Worm (Caenorhabditis elegans): ENCODE data around the gene str-1.
A peak's percentile ranks its signal among the peaks of the same experiment; 100 is the strongest.

The str-1 gene

ce11 chrIV:7149020-7149601 lies 24.5 kb upstream of the str-1 start, which contains the start of gene C34D4.4:
Gene C34D4.4, plus strand, starts transcription at chrIV:7149361.
- TF ChIP-seq lin-39 (tag; optimal IDR thresholded peaks at IDR 0.05): peak; percentile 14
- peak; percentile 23 for TF ChIP-seq hmg-11 (tag; optimal IDR thresholded peaks at IDR 0.05)
- peak; percentile 48 for TF ChIP-seq lin-15B (tag; optimal IDR thresholded peaks at IDR 0.05)
- TF ChIP-seq nfya-1 (tag; optimal IDR thresholded peaks at IDR 0.05; ENCODE audit: insufficient read depth): peak; percentile 75
- no peak for TF ChIP-seq skn-1 (tag; optimal IDR thresholded peaks at IDR 0.05)
- TF ChIP-seq snpc-4 (tag; optimal IDR thresholded peaks at IDR 0.05): peak; percentile 28
- no peak for TF ChIP-seq nhr-67 (tag; optimal IDR thresholded peaks at IDR 0.05)
- peak; percentile 16 for TF ChIP-seq nhr-25 (tag; optimal IDR thresholded peaks at IDR 0.05)
- no peak for TF ChIP-seq ZK546.5 (tag; optimal IDR thresholded peaks at IDR 0.05)
- peak; percentile 16 for TF ChIP-seq ama-1 (optimal IDR thresholded peaks at IDR 0.05)
- TF ChIP-seq ceh-82 (tag; optimal IDR thresholded peaks at IDR 0.05): no peak

- TF ChIP-seq hmg-11 (tag; optimal IDR thresholded peaks at IDR 0.05): no peak
- TF ChIP-seq nhr-23 (tag; optimal IDR thresholded peaks at IDR 0.05): no peak
- no peak for TF ChIP-seq nhr-12 (tag; optimal IDR thresholded peaks at IDR 0.05)
- no peak for TF ChIP-seq unc-62 (GFP tag; optimal IDR thresholded peaks at IDR 0.05)
- no peak for TF ChIP-seq ztf-4 (tag; optimal IDR thresholded peaks at IDR 0.05)
- TF ChIP-seq elt-1 (tag; optimal IDR thresholded peaks at IDR 0.05): no peak
- TF ChIP-seq eor-1 (tag; optimal IDR thresholded peaks at IDR 0.05): no peak
- no peak for TF ChIP-seq mml-1 (tag; optimal IDR thresholded peaks at IDR 0.05)
- no peak for TF ChIP-seq elt-2 (tag; optimal IDR thresholded peaks at IDR 0.05)
- no peak for TF ChIP-seq mdl-1 (tag; optimal IDR thresholded peaks at IDR 0.05)
- no peak for TF ChIP-seq nhr-43 (tag; optimal IDR thresholded peaks at IDR 0.05; ENCODE audit: poor library complexity, severe bottlenecking)
- no peak for TF ChIP-seq skn-1 (tag; optimal IDR thresholded peaks at IDR 0.05)
- no peak for TF ChIP-seq nhr-76 (tag; optimal IDR thresholded peaks at IDR 0.05)
- no peak for TF ChIP-seq nhr-237 (tag; optimal IDR thresholded peaks at IDR 0.05)
- no peak for TF ChIP-seq nhr-67 (tag; optimal IDR thresholded peaks at IDR 0.05)
- TF ChIP-seq ceh-16 (tag; optimal IDR thresholded peaks at IDR 0.05): no peak
- no peak for TF ChIP-seq nhr-77 (tag; optimal IDR thresholded peaks at IDR 0.05)
- TF ChIP-seq tbx-2 (tag; optimal IDR thresholded peaks at IDR 0.05): no peak
- no peak for TF ChIP-seq nfya-1 (tag; optimal IDR thresholded peaks at IDR 0.05; ENCODE audit: insufficient read depth)
These were observed 21.2 kb upstream of the str-1 start, which contains the start of gene col-113 for ce11 chrIV:7152409-7152808. Gene col-113, minus strand, starts transcription at chrIV:7152509.

DNA sequence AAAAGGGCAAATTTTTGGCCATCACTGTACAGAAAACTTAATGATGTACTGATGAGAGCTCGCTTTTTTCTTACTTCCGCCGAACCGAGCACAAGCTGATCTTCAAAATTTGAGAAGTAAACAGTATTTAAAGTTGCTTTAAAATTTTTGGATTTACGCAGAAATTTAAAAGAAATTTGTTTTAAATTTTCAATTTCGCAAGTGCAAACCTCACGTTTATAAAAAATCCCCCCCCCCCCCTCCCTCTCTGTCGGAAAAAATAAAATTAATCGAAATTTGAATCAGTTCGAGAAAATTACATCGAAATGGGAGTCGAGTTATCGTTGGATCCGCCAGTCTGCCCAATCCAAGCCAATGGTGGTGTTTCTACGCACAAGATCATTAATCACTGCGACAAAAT lies 20.2 kb upstream of the str-1 start, which contains the start of gene C34D4.3:
TSS of gene C34D4.3 (plus strand) at position 301 of the 400 bp plus-strand sequence.
- no peak for TF ChIP-seq fkh-10 (GFP tag; optimal IDR thresholded peaks at IDR 0.05)
- no peak for TF ChIP-seq tbx-2 (tag; optimal IDR thresholded peaks at IDR 0.05)
- TF ChIP-seq ceh-82 (tag; optimal IDR thresholded peaks at IDR 0.05): no peak
- no peak for TF ChIP-seq ceh-28 (tag; optimal IDR thresholded peaks at IDR 0.05)
- TF ChIP-seq skn-1 (tag; optimal IDR thresholded peaks at IDR 0.05): no peak
- TF ChIP-seq elt-3 (tag; optimal IDR thresholded peaks at IDR 0.05): no peak
- TF ChIP-seq ztf-4 (tag; optimal IDR thresholded peaks at IDR 0.05): no peak
- TF ChIP-seq hmg-11 (tag; optimal IDR thresholded peaks at IDR 0.05): no peak

ce11 chrIV:7154356-7154755 lies 19.2 kb upstream of the str-1 start, which contains the start of gene C34D4.2:
Gene C34D4.2, plus strand, starts transcription at chrIV:7154656.
- TF ChIP-seq mml-1 (tag; optimal IDR thresholded peaks at IDR 0.05) (no peak), lin-15B (tag; optimal IDR thresholded peaks at IDR 0.05) (no peak), nhr-67 (tag; optimal IDR thresholded peaks at IDR 0.05) (no peak), tbx-2 (tag; optimal IDR thresholded peaks at IDR 0.05) (no peak), nhr-77 (tag; optimal IDR thresholded peaks at IDR 0.05) (no peak), elt-1 (tag; optimal IDR thresholded peaks at IDR 0.05) (no peak), aly-2 (tag; optimal IDR thresholded peaks at IDR 0.05) (no peak), ceh-9 (tag; optimal IDR thresholded peaks at IDR 0.05) (no peak), daf-12 (tag; optimal IDR thresholded peaks at IDR 0.05) (no peak), nhr-23 (tag; optimal IDR thresholded peaks at IDR 0.05) (no peak), pqm-1 (tag; optimal IDR thresholded peaks at IDR 0.05) (no peak), eor-1 (tag; optimal IDR thresholded peaks at IDR 0.05) (no peak), nhr-25 (tag; optimal IDR thresholded peaks at IDR 0.05) (no peak), mdl-1 (tag; optimal IDR thresholded peaks at IDR 0.05) (no peak), nhr-28 (tag; optimal IDR thresholded peaks at IDR 0.05) (no peak), zag-1 (tag; optimal IDR thresholded peaks at IDR 0.05) (no peak), nhr-11 (tag; optimal IDR thresholded peaks at IDR 0.05) (no peak), nhr-237 (tag; optimal IDR thresholded peaks at IDR 0.05) (no peak), nhr-76 (tag; optimal IDR thresholded peaks at IDR 0.05) (no peak), elt-2 (tag; optimal IDR thresholded peaks at IDR 0.05) (no peak)

All from whole organism, L3 larva.